Fruit fly (Drosophila melanogaster): ENCODE results near the gene CG5906.

DNA sequence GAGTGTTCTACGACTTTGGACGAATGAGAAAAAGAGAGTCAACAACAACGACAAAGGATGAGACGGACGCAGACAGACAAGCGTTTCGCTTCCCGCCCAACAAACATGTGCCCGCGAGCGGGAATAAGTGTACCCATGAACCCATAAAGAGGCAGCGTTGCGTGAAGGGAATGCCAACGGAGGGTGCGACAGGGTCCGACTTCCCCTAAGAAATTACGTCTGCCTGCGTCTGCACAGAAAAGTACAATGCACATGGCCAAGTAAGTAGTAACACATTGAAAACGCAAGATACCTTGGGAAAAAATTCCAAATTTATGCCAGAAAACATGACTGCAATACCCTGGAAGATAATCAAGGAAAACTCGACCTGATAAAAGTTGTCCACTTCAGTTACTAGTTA lies 39.9 kb downstream of the CG5906 start:
- TF ChIP-seq CG4318 (GFP tag; optimal IDR thresholded peaks at IDR 0.05) (no peak), CG10669 (GFP tag; optimal IDR thresholded peaks at IDR 0.05) (no peak), CG31627 (GFP tag; optimal IDR thresholded peaks at IDR 0.05) (no peak), svp (GFP tag) (no peak), net (GFP tag; optimal IDR thresholded peaks at IDR 0.05) (no peak)

All from whole organism, prepupa.